Fruit fly (Drosophila melanogaster) whole organism, embryonic: ENCODE results near the gene Tcs3.

ENCODE experiments used
- Bteb2 ChIP-seq: fragments of 200-800 bp; sonication (Bioruptor generic); optimal IDR thresholded peaks from 2 replicates; lab custom pipeline; 2016; ENCODE audit warnings: missing biosample characterization, missing genetic modification characterization
- CG11247 ChIP-seq: fragments of 200-800 bp; sonication (Bioruptor generic); IDR thresholded peaks from 2 replicates; pipeline ENCODE4 v1.3.6; 2022; ENCODE audit warnings: missing biosample characterization, missing genetic modification characterization
- CG1792 ChIP-seq: fragments of 200-800 bp; sonication (Bioruptor generic); optimal IDR thresholded peaks from 2 replicates; lab custom pipeline; 2016; ENCODE audit warnings: missing biosample characterization, missing genetic modification characterization
- CG33557 ChIP-seq: fragments of 200-800 bp; sonication (Bioruptor generic); optimal IDR thresholded peaks from 2 replicates; lab custom pipeline; 2019; ENCODE audit warnings: missing biosample characterization, mild to moderate bottlenecking, missing genetic modification characterization, moderate library complexity
- CG9215 ChIP-seq: fragments of 200-800 bp; sonication (Bioruptor generic); IDR thresholded peaks from 2 replicates; pipeline ENCODE4 v1.3.6; 2022; ENCODE audit warnings: missing biosample characterization, missing genetic modification characterization
- Usf ChIP-seq: fragments of 200-800 bp; sonication (Bioruptor generic); optimal IDR thresholded peaks from 2 replicates; lab custom pipeline; 2017; ENCODE audit warnings: missing genotype, missing biosample characterization, missing genetic modification characterization
- tap ChIP-seq: fragments of 200-800 bp; optimal IDR thresholded peaks from 3 replicates; lab custom pipeline; 2019; ENCODE audit warnings: missing biosample characterization, mild to moderate bottlenecking, missing genetic modification characterization, moderate library complexity
- unpg ChIP-seq: fragments of 200-800 bp; sonication (Bioruptor generic); optimal IDR thresholded peaks from 3 replicates; lab custom pipeline; 2018; ENCODE audit warnings: missing biosample characterization, mild to moderate bottlenecking, missing genetic modification characterization, moderate library complexity
- vvl ChIP-seq: fragments of 200-800 bp; sonication (Bioruptor generic); IDR thresholded peaks from 2 replicates; pipeline ENCODE4 v1.3.6; 2022; ENCODE audit warnings: missing biosample characterization, missing genetic modification characterization
- yki ChIP-seq: fragments of >200 bp; optimal IDR thresholded peaks from 3 replicates; lab custom pipeline; 2018
- zf30C ChIP-seq: fragments of 200-800 bp; sonication (Bioruptor generic); optimal IDR thresholded peaks from 3 replicates; lab custom pipeline; 2018; ENCODE audit warnings: missing biosample characterization, mild to moderate bottlenecking, missing genetic modification characterization

- TF ChIP-seq unpg (GFP tag; lab: Kevin White, UChicago), result no peak
- TF ChIP-seq tap (tag; lab: Kevin White, UChicago), result no peak
- TF ChIP-seq CG11247 (GFP tag; lab: Robert Waterston, UW), result no peak
- TF ChIP-seq CG33557 (GFP tag; lab: Kevin White, UChicago), result no peak
- TF ChIP-seq Bteb2 (GFP tag; lab: Kevin White, UChicago), result no peak
- TF ChIP-seq CG9215 (GFP tag; lab: Robert Waterston, UW), result no peak
- no peak for TF ChIP-seq yki (lab: Kevin White, UChicago)
- TF ChIP-seq CG1792 (GFP tag; lab: Kevin White, UChicago), result no peak
- no peak for TF ChIP-seq vvl (GFP tag; lab: Robert Waterston, UW)
- TF ChIP-seq zf30C, result no peak
- TF ChIP-seq Usf (GFP tag; lab: Kevin White, UChicago), result no peak
Measured at dm6 chr3L:16338703-16339102, 13.1 kb upstream of the Tcs3 start, which contains the start of gene CG4998.
